Worm (Caenorhabditis elegans) whole organism, midembryonic: ENCODE results near the gene cyp-29A2.

Source experiments
- T22C8.4 ChIP-seq: fragments of 200-800 bp; sonication (Bioruptor generic); IDR thresholded peaks from 2 replicates; pipeline ENCODE4 v1.3.6; 2022; ENCODE audit warnings: missing genetic modification characterization, missing compliant biosample characterization
- cog-1 ChIP-seq: sonication (generic microtip); optimal IDR thresholded peaks from 2 replicates; lab custom pipeline; 2016; ENCODE audit warnings: missing genetic modification characterization, missing compliant biosample characterization
- flt-1 ChIP-seq: fragments of 200-800 bp; sonication (Bioruptor generic); IDR thresholded peaks from 2 replicates; pipeline ENCODE4 v1.3.6; 2022; ENCODE audit warnings: missing genetic modification characterization, missing compliant biosample characterization
- klf-2 ChIP-seq: fragments of 200-800 bp; sonication (Bioruptor generic); conservative IDR thresholded peaks from 2 replicates; pipeline ENCODE4 v1.3.6; 2022; ENCODE audit warnings: missing genetic modification reagents, missing genetic modification characterization, missing compliant biosample characterization
- med-1 ChIP-seq: sonication (generic microtip); optimal IDR thresholded peaks from 2 replicates; lab custom pipeline; 2017; ENCODE audit warnings: missing genetic modification characterization, mild to moderate bottlenecking, missing compliant biosample characterization, antibody characterized with exemption, missing genetic modification reagents; ENCODE audit not compliant: insufficient read depth
- ref-1 ChIP-seq: fragments of 200-800 bp; sonication (Bioruptor generic); conservative IDR thresholded peaks from 2 replicates; pipeline ENCODE4 v1.3.6; 2022; ENCODE audit warnings: missing genetic modification reagents, missing genetic modification characterization, missing compliant biosample characterization
- tab-1 ChIP-seq: fragments of 200-800 bp; sonication (Bioruptor generic); IDR thresholded peaks from 2 replicates; pipeline ENCODE4 v1.3.6; 2022; ENCODE audit warnings: missing genetic modification characterization, missing compliant biosample characterization
- ztf-23 ChIP-seq: fragments of 200-800 bp; sonication (Bioruptor generic); IDR thresholded peaks from 2 replicates; pipeline ENCODE4 v1.3.6; 2022; ENCODE audit warnings: missing genetic modification reagents, missing genetic modification characterization, missing compliant biosample characterization
- ztf-29 ChIP-seq: fragments of 200-800 bp; sonication (Bioruptor generic); IDR thresholded peaks from 2 replicates; pipeline ENCODE4 v1.3.6; 2022; ENCODE audit warnings: missing genetic modification reagents, missing genetic modification characterization, missing compliant biosample characterization

cyp-29A2 gene

DNA sequence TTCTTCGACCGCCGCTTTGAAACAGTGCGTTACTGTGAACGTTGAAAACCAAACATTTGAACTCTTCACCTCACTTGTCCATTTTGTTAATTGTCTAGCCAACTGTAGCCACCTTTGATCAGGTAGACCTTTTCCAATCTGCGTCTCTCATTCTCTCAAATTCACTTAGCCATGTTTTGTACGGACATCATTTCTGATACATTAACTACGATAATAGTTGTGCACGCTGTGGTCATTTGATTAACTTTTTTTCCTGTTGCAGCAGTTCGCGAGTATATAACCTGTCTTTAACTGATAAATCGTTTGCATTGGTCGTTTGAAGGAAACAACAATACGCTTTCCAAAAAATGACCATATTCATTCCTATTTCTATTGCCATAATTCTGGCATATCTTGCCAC is at the start of gene cyp-29A2:
TSS of gene cyp-29A2 (plus strand) at position 190 of the 400 bp plus-strand sequence.
- TF ChIP-seq cog-1 (tag; lab: Kevin White, UChicago) (no peak), ztf-29 (GFP tag; lab: Robert Waterston, UW) (no peak), flt-1 (GFP tag; lab: Robert Waterston, UW) (no peak), T22C8.4 (GFP tag; lab: Robert Waterston, UW) (no peak), klf-2 (no peak), ztf-23 (GFP tag; lab: Robert Waterston, UW) (no peak), med-1 (GFP tag; lab: Kevin White, UChicago) (no peak)

DNA sequence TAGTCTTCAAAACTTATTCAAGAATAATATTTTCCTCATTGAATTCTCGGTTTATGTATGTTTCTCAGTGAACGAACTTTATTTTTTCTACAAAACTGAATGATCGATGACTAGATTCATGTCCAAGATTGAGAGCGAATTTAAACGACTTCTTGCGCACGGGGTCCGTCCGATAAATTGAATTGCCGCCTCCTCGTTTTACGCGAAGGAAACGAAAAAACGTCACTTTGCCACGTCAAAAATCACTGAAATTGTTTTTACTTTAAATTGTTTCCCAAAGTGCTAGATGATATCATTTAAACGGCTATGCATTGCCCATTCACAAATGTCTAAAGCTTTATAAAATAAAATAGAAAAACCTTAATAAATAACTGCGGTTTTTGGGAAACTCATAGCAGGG is 49.6 kb upstream of the cyp-29A2 start:
- no peak for TF ChIP-seq ztf-29 (GFP tag; lab: Robert Waterston, UW)
- no peak for TF ChIP-seq ref-1
- no peak for TF ChIP-seq klf-2
- TF ChIP-seq T22C8.4 (GFP tag; lab: Robert Waterston, UW), result no peak
- TF ChIP-seq med-1 (GFP tag; lab: Kevin White, UChicago), result no peak
- no peak for TF ChIP-seq ztf-23 (GFP tag; lab: Robert Waterston, UW)
- TF ChIP-seq flt-1 (GFP tag; lab: Robert Waterston, UW), result no peak
- TF ChIP-seq cog-1 (tag; lab: Kevin White, UChicago), result no peak
- no peak for TF ChIP-seq tab-1

DNA sequence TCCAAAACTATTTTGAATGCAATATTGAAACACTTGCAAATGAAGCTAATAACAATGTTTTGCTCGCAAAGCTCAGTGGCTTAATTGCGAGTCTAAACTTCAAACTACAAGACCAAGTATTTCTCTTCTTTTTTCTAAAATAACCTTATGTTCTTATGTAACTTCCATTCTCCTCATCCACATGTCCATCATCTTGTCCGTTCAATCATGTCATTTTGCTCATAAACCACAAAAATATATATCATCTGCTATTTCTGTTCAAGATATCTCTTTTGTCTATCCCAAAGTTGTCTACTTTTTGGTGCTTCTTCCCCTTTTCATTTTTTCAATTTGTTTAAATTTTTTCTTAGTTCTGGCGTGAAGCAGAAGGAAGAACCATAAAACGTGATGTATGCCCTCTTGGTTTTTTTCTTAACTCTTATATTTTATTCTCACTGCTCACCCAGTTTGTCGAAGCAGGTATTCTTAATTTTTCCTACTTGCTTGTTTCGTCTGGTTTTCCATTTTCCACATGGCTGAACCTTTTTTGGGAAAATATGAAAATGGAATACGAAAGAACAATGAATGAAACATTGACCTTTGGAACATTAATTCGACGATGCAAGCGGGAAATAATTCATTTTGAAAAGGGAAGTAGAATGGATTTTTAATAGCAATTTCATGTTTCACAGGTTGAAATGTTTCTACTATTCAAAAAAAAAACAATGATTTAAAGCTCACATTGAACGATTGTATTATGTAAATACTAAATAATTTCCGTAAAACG is 46.6 kb upstream of the cyp-29A2 start:
- TF ChIP-seq tab-1, result no peak
- TF ChIP-seq cog-1 (tag; lab: Kevin White, UChicago), result no peak
- no peak for TF ChIP-seq med-1 (GFP tag; lab: Kevin White, UChicago)
- TF ChIP-seq ztf-23 (GFP tag; lab: Robert Waterston, UW), result no peak
- no peak for TF ChIP-seq T22C8.4 (GFP tag; lab: Robert Waterston, UW)
- TF ChIP-seq ref-1, result no peak
- no peak for TF ChIP-seq ztf-29 (GFP tag; lab: Robert Waterston, UW)
- no peak for TF ChIP-seq klf-2
- TF ChIP-seq flt-1 (GFP tag; lab: Robert Waterston, UW), result no peak

- no peak for TF ChIP-seq ref-1
- TF ChIP-seq T22C8.4 (GFP tag; lab: Robert Waterston, UW), result no peak
- no peak for TF ChIP-seq med-1 (GFP tag; lab: Kevin White, UChicago)
- TF ChIP-seq cog-1 (tag; lab: Kevin White, UChicago), result no peak
- no peak for TF ChIP-seq klf-2
- TF ChIP-seq ztf-29 (GFP tag; lab: Robert Waterston, UW), result no peak
- TF ChIP-seq tab-1, result no peak
- TF ChIP-seq flt-1 (GFP tag; lab: Robert Waterston, UW), result no peak
- TF ChIP-seq ztf-23 (GFP tag; lab: Robert Waterston, UW), result no peak
Observed at ce11 chrV:11171906-11172305, 45.5 kb upstream of the cyp-29A2 start, which contains the start of gene T19C4.5. Gene T19C4.5, plus strand, starts transcription at chrV:11172213.

ce11 chrV:11172667-11173066 is 44.7 kb upstream of the cyp-29A2 start:
- no peak for TF ChIP-seq cog-1 (tag; lab: Kevin White, UChicago)
- TF ChIP-seq med-1 (GFP tag; lab: Kevin White, UChicago), result no peak
- no peak for TF ChIP-seq ref-1
- TF ChIP-seq ztf-23 (GFP tag; lab: Robert Waterston, UW), result no peak
- TF ChIP-seq T22C8.4 (GFP tag; lab: Robert Waterston, UW), result no peak
- no peak for TF ChIP-seq tab-1
- no peak for TF ChIP-seq klf-2

DNA sequence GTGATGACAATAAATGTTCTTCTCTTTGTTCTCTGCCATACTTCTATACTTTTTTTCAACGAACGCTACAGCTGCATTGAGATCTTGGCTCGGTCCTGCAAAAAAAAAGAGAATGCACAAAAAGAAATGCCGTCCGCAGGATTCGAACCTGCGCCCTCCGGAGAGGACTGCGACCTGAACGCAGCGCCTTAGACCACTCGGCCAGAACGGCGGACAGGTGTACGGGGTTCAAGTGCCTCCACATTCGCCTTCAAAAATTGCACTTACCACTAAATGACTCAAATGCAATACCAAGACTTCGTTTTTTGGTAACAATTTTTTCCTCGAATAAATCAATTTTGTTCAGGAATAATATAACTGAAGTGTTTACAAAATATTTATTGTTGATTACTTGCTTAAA is 42.7 kb upstream of the cyp-29A2 start:
- no peak for TF ChIP-seq med-1 (GFP tag; lab: Kevin White, UChicago)
- TF ChIP-seq cog-1 (tag; lab: Kevin White, UChicago), result no peak
- no peak for TF ChIP-seq flt-1 (GFP tag; lab: Robert Waterston, UW)
- no peak for TF ChIP-seq ztf-29 (GFP tag; lab: Robert Waterston, UW)
- no peak for TF ChIP-seq T22C8.4 (GFP tag; lab: Robert Waterston, UW)
- no peak for TF ChIP-seq klf-2
- no peak for TF ChIP-seq tab-1
- no peak for TF ChIP-seq ztf-23 (GFP tag; lab: Robert Waterston, UW)
- no peak for TF ChIP-seq ref-1

DNA sequence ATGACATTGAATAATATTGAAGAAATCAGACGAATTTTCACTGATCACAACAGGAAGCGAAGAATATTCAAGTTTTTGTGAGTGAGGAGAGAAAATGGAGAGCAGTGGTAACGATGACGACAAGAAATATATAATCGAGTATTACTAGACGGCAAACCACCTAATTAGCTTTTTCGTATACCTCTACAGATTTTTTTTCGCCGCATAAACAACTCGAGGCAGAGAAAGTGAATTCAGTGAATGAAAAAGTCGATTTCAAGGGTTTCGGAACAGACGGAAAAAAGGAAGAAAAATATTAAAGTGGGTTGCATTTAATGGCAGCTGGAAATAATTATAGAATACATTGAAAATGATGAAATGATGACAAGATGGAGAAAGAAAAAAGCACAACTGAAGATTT is 39.8 kb upstream of the cyp-29A2 start, which contains the start of gene gpa-1:
TSS of gene gpa-1 (minus strand) at position 101 of the 400 bp plus-strand sequence.
- TF ChIP-seq flt-1 (GFP tag; lab: Robert Waterston, UW) (no peak), klf-2 (no peak), T22C8.4 (GFP tag; lab: Robert Waterston, UW) (no peak), ztf-29 (GFP tag; lab: Robert Waterston, UW) (no peak), cog-1 (tag; lab: Kevin White, UChicago) (no peak), ztf-23 (GFP tag; lab: Robert Waterston, UW) (no peak), med-1 (GFP tag; lab: Kevin White, UChicago) (no peak), tab-1 (no peak), ref-1 (no peak)

DNA sequence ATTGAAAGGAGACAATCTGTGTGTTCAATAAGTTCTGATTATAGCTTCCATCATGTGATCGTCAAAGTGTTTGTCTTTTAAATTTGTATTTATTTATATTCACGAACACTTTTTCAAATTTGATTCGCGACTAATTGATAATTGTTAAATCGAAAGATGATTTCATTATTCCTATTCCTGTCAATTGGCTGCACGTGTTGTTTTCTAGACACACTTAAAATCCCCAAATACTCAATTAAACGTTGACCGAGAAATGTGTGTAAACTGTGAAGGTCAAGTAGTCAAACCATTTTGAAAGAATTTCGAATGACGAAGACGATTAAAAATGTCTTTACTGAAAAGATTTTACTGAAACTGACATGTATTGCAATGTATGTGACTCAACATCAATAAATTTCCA is 36.4 kb upstream of the cyp-29A2 start:
- TF ChIP-seq flt-1 (GFP tag; lab: Robert Waterston, UW) (no peak), ztf-23 (GFP tag; lab: Robert Waterston, UW) (no peak), tab-1 (no peak), ztf-29 (GFP tag; lab: Robert Waterston, UW) (no peak), ref-1 (no peak), klf-2 (no peak), T22C8.4 (GFP tag; lab: Robert Waterston, UW) (no peak), cog-1 (tag; lab: Kevin White, UChicago) (no peak), med-1 (GFP tag; lab: Kevin White, UChicago) (no peak)

DNA sequence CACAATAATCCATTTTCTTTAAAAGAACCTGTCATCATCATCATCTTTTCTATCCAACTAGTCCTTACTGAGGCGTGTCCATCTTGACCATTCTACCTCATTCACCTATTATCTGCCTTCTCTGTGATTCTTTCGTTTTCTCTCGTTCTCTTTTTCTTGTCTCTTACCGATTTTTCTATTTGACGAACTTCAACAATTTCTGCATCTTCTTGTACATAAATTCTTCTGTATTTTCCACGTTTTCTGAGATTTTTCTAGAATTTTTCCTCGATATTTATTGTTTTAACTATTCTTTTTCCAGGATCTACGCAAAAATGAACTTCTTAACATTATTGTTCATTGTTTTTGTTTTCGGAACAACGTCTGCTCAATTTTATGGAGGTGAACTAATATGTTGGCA is 34.5 kb upstream of the cyp-29A2 start, which contains the start of gene cnc-10:
TSS of gene cnc-10 (plus strand) at position 301 of the 400 bp plus-strand sequence.
- no peak for TF ChIP-seq ztf-29 (GFP tag; lab: Robert Waterston, UW)
- no peak for TF ChIP-seq ref-1
- no peak for TF ChIP-seq T22C8.4 (GFP tag; lab: Robert Waterston, UW)
- no peak for TF ChIP-seq med-1 (GFP tag; lab: Kevin White, UChicago)
- no peak for TF ChIP-seq ztf-23 (GFP tag; lab: Robert Waterston, UW)
- TF ChIP-seq flt-1 (GFP tag; lab: Robert Waterston, UW), result no peak
- TF ChIP-seq klf-2, result no peak
- TF ChIP-seq tab-1, result no peak
- TF ChIP-seq cog-1 (tag; lab: Kevin White, UChicago), result no peak
